Worm (Caenorhabditis elegans) whole organism, late embryonic: ENCODE results near the gene lgc-49.

ENCODE experiments used
- T23F11.4 ChIP-seq: fragments of 200-800 bp; sonication (Bioruptor generic); optimal IDR thresholded peaks from 2 replicates; lab custom pipeline; 2018; ENCODE audit warnings: mild to moderate bottlenecking, missing genetic modification characterization, missing compliant biosample characterization
- ahr-1 ChIP-seq: sonication (generic microtip); optimal IDR thresholded peaks from 2 replicates; lab custom pipeline; 2016; ENCODE audit warnings: missing genetic modification characterization, missing compliant biosample characterization
- ama-1 ChIP-seq: fragments of 150-350 bp; optimal IDR thresholded peaks from 2 replicates; lab custom pipeline; 2014
- ceh-14 ChIP-seq: sonication (generic microtip); optimal IDR thresholded peaks from 2 replicates; lab custom pipeline; 2016; ENCODE audit warnings: missing genotype, missing genetic modification characterization, missing compliant biosample characterization
- ceh-30 ChIP-seq: fragments of 150-350 bp; optimal IDR thresholded peaks from 2 replicates; lab custom pipeline; 2014; ENCODE audit warnings: missing biosample characterization, missing genetic modification characterization
- ceh-31 ChIP-seq: sonication (generic microtip); optimal IDR thresholded peaks from 2 replicates; lab custom pipeline; 2016; ENCODE audit warnings: missing genetic modification characterization, missing compliant biosample characterization
- ceh-34 ChIP-seq: sonication (generic microtip); optimal IDR thresholded peaks from 2 replicates; lab custom pipeline; 2016; ENCODE audit warnings: mild to moderate bottlenecking, missing genetic modification characterization, missing compliant biosample characterization
- ceh-45 ChIP-seq: fragments of 200-800 bp; sonication (Bioruptor generic); IDR thresholded peaks from 2 replicates; pipeline ENCODE4 v1.3.6; 2022; ENCODE audit warnings: missing genetic modification reagents, missing genetic modification characterization, missing compliant biosample characterization
- ceh-48 ChIP-seq: sonication (generic microtip); optimal IDR thresholded peaks from 2 replicates; lab custom pipeline; 2016; ENCODE audit warnings: missing genetic modification characterization, inconsistent platforms, missing compliant biosample characterization
- ceh-6 ChIP-seq: fragments of 200-800 bp; sonication (Bioruptor generic); optimal IDR thresholded peaks from 2 replicates; lab custom pipeline; 2018; ENCODE audit warnings: mild to moderate bottlenecking, missing genetic modification characterization, missing compliant biosample characterization
- ceh-9 ChIP-seq: sonication (generic microtip); optimal IDR thresholded peaks from 2 replicates; lab custom pipeline; 2016; ENCODE audit warnings: mild to moderate bottlenecking, missing genetic modification characterization, inconsistent platforms, missing compliant biosample characterization
- dmd-4 ChIP-seq: sonication (generic microtip); optimal IDR thresholded peaks from 2 replicates; lab custom pipeline; 2016; ENCODE audit warnings: borderline replicate concordance, missing genetic modification characterization, missing compliant biosample characterization
- dve-1 ChIP-seq: sonication (generic microtip); optimal IDR thresholded peaks from 2 replicates; lab custom pipeline; 2017; ENCODE audit warnings: antibody characterized with exemption, mild to moderate bottlenecking, missing genetic modification characterization, missing compliant biosample characterization
- elt-2 ChIP-seq: sonication (generic microtip); optimal IDR thresholded peaks from 2 replicates; lab custom pipeline; 2016; ENCODE audit warnings: missing genetic modification reagents, missing genetic modification characterization, missing compliant biosample characterization
- elt-4 ChIP-seq: sonication (generic microtip); optimal IDR thresholded peaks from 2 replicates; lab custom pipeline; 2016; ENCODE audit warnings: missing genetic modification characterization, missing compliant biosample characterization
- ets-4 ChIP-seq: sonication (generic microtip); optimal IDR thresholded peaks from 2 replicates; lab custom pipeline; 2016; ENCODE audit warnings: missing genetic modification characterization, missing compliant biosample characterization
- fax-1 ChIP-seq: sonication (generic microtip); optimal IDR thresholded peaks from 2 replicates; lab custom pipeline; 2016; ENCODE audit warnings: missing genotype, missing genetic modification characterization, missing compliant biosample characterization
- fkh-6 ChIP-seq: sonication (generic microtip); optimal IDR thresholded peaks from 2 replicates; lab custom pipeline; 2016; ENCODE audit warnings: missing genetic modification characterization, missing compliant biosample characterization
- gmeb-2 ChIP-seq: sonication (generic microtip); optimal IDR thresholded peaks from 2 replicates; lab custom pipeline; 2016; ENCODE audit warnings: missing genetic modification characterization, inconsistent platforms, missing compliant biosample characterization
- hlh-13 ChIP-seq: fragments of 200-800 bp; sonication (Bioruptor generic); optimal IDR thresholded peaks from 2 replicates; lab custom pipeline; 2018; ENCODE audit warnings: mild to moderate bottlenecking, missing genetic modification characterization, missing compliant biosample characterization
- hlh-30 ChIP-seq: sonication (generic microtip); optimal IDR thresholded peaks from 2 replicates; lab custom pipeline; 2017; ENCODE audit warnings: antibody characterized with exemption, missing genetic modification characterization, missing compliant biosample characterization; ENCODE audit not compliant: insufficient read depth
- lim-6 ChIP-seq: sonication (generic microtip); optimal IDR thresholded peaks from 2 replicates; lab custom pipeline; 2016; ENCODE audit warnings: missing genetic modification characterization, missing compliant biosample characterization
- lin-11 ChIP-seq: fragments of 200-800 bp; sonication (Bioruptor generic); optimal IDR thresholded peaks from 2 replicates; lab custom pipeline; 2018; ENCODE audit warnings: mild to moderate bottlenecking, missing genetic modification characterization, missing compliant biosample characterization
- nfya-1 ChIP-seq: sonication (generic microtip); optimal IDR thresholded peaks from 2 replicates; lab custom pipeline; 2017; ENCODE audit warnings: missing genetic modification characterization, mild to moderate bottlenecking, missing compliant biosample characterization, antibody characterized with exemption, moderate library complexity
- odd-2 ChIP-seq: sonication (generic microtip); optimal IDR thresholded peaks from 2 replicates; lab custom pipeline; 2017; ENCODE audit warnings: antibody characterized with exemption, mild to moderate bottlenecking, missing genetic modification characterization, missing compliant biosample characterization
- pha-2 ChIP-seq: sonication (generic microtip); optimal IDR thresholded peaks from 2 replicates; lab custom pipeline; 2017; ENCODE audit warnings: mild to moderate bottlenecking, missing genetic modification characterization, missing compliant biosample characterization
- pros-1 ChIP-seq: fragments of 150-350 bp; optimal IDR thresholded peaks from 2 replicates; lab custom pipeline; 2014; ENCODE audit warnings: missing biosample characterization, missing genetic modification reagents, missing genetic modification characterization
- ref-2 ChIP-seq: sonication (generic microtip); optimal IDR thresholded peaks from 2 replicates; lab custom pipeline; 2016; ENCODE audit warnings: missing genetic modification characterization, missing compliant biosample characterization
- sdc-2 ChIP-seq: sonication (generic microtip); optimal IDR thresholded peaks from 2 replicates; lab custom pipeline; 2016; ENCODE audit warnings: missing genotype, missing genetic modification characterization, missing compliant biosample characterization
- sox-2 ChIP-seq: fragments of 200-800 bp; sonication (Bioruptor generic); IDR thresholded peaks from 2 replicates; pipeline ENCODE4 v1.3.6; 2022; ENCODE audit warnings: missing genetic modification reagents, missing genetic modification characterization, missing compliant biosample characterization
- ttx-3 ChIP-seq: sonication (generic microtip); optimal IDR thresholded peaks from 2 replicates; lab custom pipeline; 2016; ENCODE audit warnings: missing genetic modification reagents, missing genetic modification characterization, missing compliant biosample characterization
- unc-42 ChIP-seq: sonication (generic microtip); optimal IDR thresholded peaks from 2 replicates; lab custom pipeline; 2016; ENCODE audit warnings: missing genotype, missing genetic modification characterization, missing compliant biosample characterization
- unc-55 ChIP-seq: sonication (generic microtip); optimal IDR thresholded peaks from 2 replicates; lab custom pipeline; 2017; ENCODE audit warnings: missing biosample characterization, missing genetic modification reagents, missing genetic modification characterization
- unc-86 ChIP-seq: sonication (generic microtip); optimal IDR thresholded peaks from 2 replicates; lab custom pipeline; 2016; ENCODE audit warnings: missing genetic modification characterization, missing compliant biosample characterization

The lgc-49 gene

DNA sequence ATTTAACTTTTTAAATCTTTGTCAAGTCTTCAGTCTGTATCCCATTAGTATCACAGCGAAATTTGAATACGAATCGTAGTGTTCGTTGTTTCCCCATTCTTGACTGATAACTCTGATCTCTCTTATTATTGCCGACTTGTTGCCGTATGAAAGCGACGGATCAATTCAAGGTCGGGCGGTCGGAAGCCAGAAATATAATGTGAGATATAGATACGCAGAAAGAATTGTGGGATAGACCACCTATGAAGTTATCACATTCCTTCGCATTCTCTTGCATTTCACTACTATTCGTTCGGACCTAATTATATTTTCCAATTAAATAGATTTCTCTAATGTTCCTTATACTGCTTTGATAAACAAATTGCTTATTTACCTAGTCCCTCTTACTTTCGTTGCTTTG is 42.1 kb upstream of the lgc-49 start (continued):
- TF ChIP-seq ahr-1 (tag; lab: Kevin White, UChicago) (no peak), ceh-9 (tag; lab: Kevin White, UChicago) (no peak), fkh-6 (tag; lab: Kevin White, UChicago) (no peak), ets-4 (tag; lab: Kevin White, UChicago) (no peak)

DNA sequence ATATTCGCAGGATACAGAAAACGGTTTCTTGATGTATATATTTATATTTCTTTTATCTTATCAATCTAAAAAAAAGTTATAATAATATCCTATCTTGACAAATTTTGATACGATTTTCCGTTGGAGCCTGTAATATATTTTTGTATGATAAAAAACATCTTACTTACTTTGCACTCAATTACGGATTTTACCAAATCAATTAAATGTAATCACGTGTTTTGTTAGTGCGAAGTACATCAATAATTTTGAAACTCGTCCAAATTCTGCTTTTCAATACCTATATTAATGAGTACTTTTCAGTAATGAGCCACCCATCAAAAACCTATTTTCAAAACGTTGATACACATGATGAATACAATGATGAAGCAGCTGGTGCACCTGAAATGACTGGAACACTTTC is 41.7 kb upstream of the lgc-49 start, which contains the start of gene T19C4.1:
Gene T19C4.1, plus strand, starts transcription at position 301 of the 400 bp plus-strand sequence.
- no peak for TF ChIP-seq ceh-14 (tag; lab: Kevin White, UChicago)
- no peak for TF ChIP-seq ceh-6
- no peak for TF ChIP-seq fkh-6 (tag; lab: Kevin White, UChicago)
- TF ChIP-seq hlh-30 (tag; lab: Kevin White, UChicago) = no peak
- no peak for TF ChIP-seq pha-2 (tag; lab: Kevin White, UChicago)
- TF ChIP-seq, all 69 proteins: peak for 0

DNA sequence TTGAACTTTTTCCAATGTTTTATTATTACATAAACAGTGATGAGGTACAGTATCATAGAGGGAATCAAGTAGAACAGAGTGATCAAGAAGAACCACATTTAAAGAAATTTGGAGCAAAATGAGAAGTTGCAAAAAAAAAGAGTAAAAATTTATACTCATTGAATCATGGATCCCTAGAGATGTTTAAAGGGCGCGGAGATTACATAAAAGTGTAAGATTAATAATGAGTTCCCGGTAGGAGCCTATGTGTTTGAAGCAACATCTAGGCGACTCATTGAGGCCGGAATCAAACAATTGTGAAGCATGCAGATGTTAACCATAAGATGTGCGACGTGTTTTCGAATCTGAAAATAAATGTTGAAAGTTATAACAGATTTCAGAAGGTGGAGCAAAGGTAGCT is 38.8 kb upstream of the lgc-49 start, which contains the start of gene srg-39:
Gene srg-39, minus strand, starts transcription at position 101 of the 400 bp plus-strand sequence.
- TF ChIP-seq ref-2 (tag; lab: Kevin White, UChicago) (no peak), unc-86 (tag; lab: Kevin White, UChicago) (no peak), unc-55 (GFP tag; lab: Kevin White, UChicago) (no peak), hlh-13 (GFP tag; lab: Kevin White, UChicago) (no peak), lim-6 (tag; lab: Kevin White, UChicago) (no peak), ceh-48 (tag; lab: Kevin White, UChicago) (no peak), ceh-14 (tag; lab: Kevin White, UChicago) (no peak)

DNA sequence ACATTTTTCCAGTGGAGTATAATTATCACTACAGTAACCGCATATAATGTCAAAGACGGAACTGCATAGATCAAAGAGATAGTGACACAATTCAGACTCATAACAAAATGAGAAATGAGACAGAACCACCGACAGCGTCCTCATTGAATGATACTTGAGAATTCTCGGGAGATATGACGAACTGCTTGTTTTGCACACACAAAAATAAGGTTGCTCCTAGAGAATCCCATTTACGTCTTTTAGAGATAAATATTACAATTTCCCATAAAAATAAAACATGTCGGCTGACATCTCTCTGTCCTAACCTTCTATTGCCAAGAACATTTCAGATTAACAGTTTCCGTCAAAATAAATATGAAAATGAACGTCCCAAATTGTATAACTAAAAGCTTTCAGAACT is 35.5 kb upstream of the lgc-49 start, which contains the start of gene srg-38:
Gene srg-38, minus strand, starts transcription at position 101 of the 400 bp plus-strand sequence.
- no peak for TF ChIP-seq ceh-31 (tag; lab: Kevin White, UChicago)
- TF ChIP-seq ceh-14 (tag; lab: Kevin White, UChicago) = no peak
- no peak for TF ChIP-seq unc-42 (tag; lab: Kevin White, UChicago)
- no peak for TF ChIP-seq ceh-6
- no peak for TF ChIP-seq elt-2 (tag; lab: Kevin White, UChicago)
- TF ChIP-seq lin-11 (tag; lab: Kevin White, UChicago) = no peak
- TF ChIP-seq dmd-4 = no peak
- TF ChIP-seq lim-6 (tag; lab: Kevin White, UChicago) = no peak
- no peak for TF ChIP-seq fax-1 (tag; lab: Kevin White, UChicago)
- TF ChIP-seq ahr-1 (tag; lab: Kevin White, UChicago) = no peak
- no peak for TF ChIP-seq pros-1 (tag; lab: Kevin White, UChicago)
- no peak for TF ChIP-seq fkh-6 (tag; lab: Kevin White, UChicago)
- no peak for TF ChIP-seq ceh-34 (tag; lab: Kevin White, UChicago)
- TF ChIP-seq nfya-1 (tag; lab: Kevin White, UChicago) = no peak
- no peak for TF ChIP-seq ceh-9 (tag; lab: Kevin White, UChicago)
- no peak for TF ChIP-seq ceh-48 (tag; lab: Kevin White, UChicago)

DNA sequence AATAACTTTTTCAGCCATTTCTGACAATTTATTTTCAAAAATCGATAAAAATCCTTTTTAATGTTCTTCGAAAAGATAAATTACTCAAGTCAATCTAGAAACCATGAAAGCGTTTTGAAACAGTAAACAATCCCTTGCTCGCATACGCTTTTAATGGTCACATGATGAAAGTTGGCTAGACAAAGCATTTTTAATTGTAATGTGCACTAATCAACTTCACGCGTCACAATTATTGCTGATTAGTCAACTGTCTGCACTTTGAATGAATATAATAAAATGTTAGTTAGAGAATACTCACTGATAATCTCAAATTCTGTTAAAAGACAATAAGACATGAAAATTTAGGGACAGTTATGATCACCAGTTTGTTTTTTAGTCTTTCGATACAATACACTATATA is 34.5 kb upstream of the lgc-49 start:
- TF ChIP-seq ceh-45 (GFP tag; lab: Robert Waterston, UW) = no peak
- TF ChIP-seq sox-2 (GFP tag; lab: Robert Waterston, UW) = no peak
- TF ChIP-seq lim-6 (tag; lab: Kevin White, UChicago) = no peak
- TF ChIP-seq elt-2 (tag; lab: Kevin White, UChicago) = no peak
- no peak for TF ChIP-seq dve-1 (tag; lab: Kevin White, UChicago)
- TF ChIP-seq elt-4 (tag; lab: Kevin White, UChicago) = no peak
- no peak for TF ChIP-seq gmeb-2 (tag; lab: Kevin White, UChicago)
- no peak for TF ChIP-seq ama-1 (lab: Kevin White, UChicago)
- no peak for TF ChIP-seq fkh-6 (tag; lab: Kevin White, UChicago)
- no peak for TF ChIP-seq T23F11.4 (GFP tag; lab: Kevin White, UChicago)
- TF ChIP-seq odd-2 = no peak
- TF ChIP-seq ceh-9 (tag; lab: Kevin White, UChicago) = no peak
- TF ChIP-seq ceh-31 (tag; lab: Kevin White, UChicago) = no peak
- no peak for TF ChIP-seq ttx-3 (tag; lab: Kevin White, UChicago)
- no peak for TF ChIP-seq nfya-1 (tag; lab: Kevin White, UChicago)
- no peak for TF ChIP-seq sdc-2 (tag; lab: Kevin White, UChicago)
- TF ChIP-seq hlh-13 (GFP tag; lab: Kevin White, UChicago) = no peak
- TF ChIP-seq ceh-30 = no peak
